Fruit fly (Drosophila melanogaster) whole organism, prepupa: Measurements from ENCODE around the gene CG17207.

ENCODE experiments used
- Blimp-1 ChIP-seq: fragments of 200-800 bp; sonication (Bioruptor generic); optimal IDR thresholded peaks from 3 replicates; lab custom pipeline; 2017; ENCODE audit warnings: missing biosample characterization, missing genetic modification characterization, mild to moderate bottlenecking, moderate library complexity, missing genetic modification reagents
- CG10631 ChIP-seq: fragments of 200-800 bp; sonication (Bioruptor generic); optimal IDR thresholded peaks from 2 replicates; lab custom pipeline; 2016; ENCODE audit warnings: missing biosample characterization, missing genetic modification characterization
- CG10669 ChIP-seq: fragments of 200-800 bp; sonication (Bioruptor generic); optimal IDR thresholded peaks from 3 replicates; lab custom pipeline; 2018; ENCODE audit warnings: missing biosample characterization, mild to moderate bottlenecking, missing genetic modification characterization, moderate library complexity
- CG11762 ChIP-seq: fragments of 200-800 bp; sonication (Bioruptor generic); optimal IDR thresholded peaks from 3 replicates; lab custom pipeline; 2016; ENCODE audit warnings: missing biosample characterization, missing genetic modification characterization; ENCODE audit not compliant: insufficient read depth
- CG11902 ChIP-seq: fragments of 200-800 bp; sonication (Bioruptor generic); optimal IDR thresholded peaks from 3 replicates; lab custom pipeline; 2016; ENCODE audit warnings: missing biosample characterization, missing genetic modification characterization
- CG1621 ChIP-seq: fragments of 200-800 bp; sonication (Bioruptor generic); optimal IDR thresholded peaks from 3 replicates; lab custom pipeline; 2018; ENCODE audit warnings: missing biosample characterization, mild to moderate bottlenecking, missing genetic modification characterization
- CG3032 ChIP-seq: fragments of 200-800 bp; optimal IDR thresholded peaks from 2 replicates; lab custom pipeline; 2019; ENCODE audit warnings: missing biosample characterization, mild to moderate bottlenecking, missing genetic modification characterization, moderate library complexity
- CG31627 ChIP-seq: fragments of 200-800 bp; sonication (Bioruptor generic); optimal IDR thresholded peaks from 3 replicates; lab custom pipeline; 2016; ENCODE audit warnings: missing biosample characterization, missing genetic modification characterization
- CG32006 ChIP-seq: fragments of 200-800 bp; sonication (Bioruptor generic); optimal IDR thresholded peaks from 3 replicates; lab custom pipeline; 2017; ENCODE audit warnings: missing biosample characterization, mild to moderate bottlenecking, missing genetic modification characterization
- CG4318 ChIP-seq: fragments of 200-800 bp; sonication (Bioruptor generic); optimal IDR thresholded peaks from 3 replicates; lab custom pipeline; 2017; ENCODE audit warnings: missing biosample characterization, mild to moderate bottlenecking, missing genetic modification characterization
- CG6163 ChIP-seq: fragments of 200-800 bp; sonication (Bioruptor generic); IDR thresholded peaks from 3 replicates; pipeline ENCODE4 v1.3.6; 2022; ENCODE audit warnings: missing biosample characterization, missing genetic modification characterization
- CG6276 ChIP-seq: fragments of 200-800 bp; sonication (Bioruptor generic); optimal IDR thresholded peaks from 2 replicates; lab custom pipeline; 2017; ENCODE audit warnings: missing biosample characterization, mild to moderate bottlenecking, missing genetic modification characterization
- CG6792 ChIP-seq: fragments of 200-800 bp; sonication (Bioruptor generic); optimal IDR thresholded peaks from 3 replicates; lab custom pipeline; 2016; ENCODE audit warnings: missing biosample characterization, missing genetic modification characterization
- CG6808 ChIP-seq: fragments of 200-800 bp; sonication (Bioruptor generic); optimal IDR thresholded peaks from 3 replicates; lab custom pipeline; 2017; ENCODE audit warnings: missing biosample characterization, missing genetic modification characterization, mild to moderate bottlenecking, moderate library complexity, missing genetic modification reagents
- CG6854 ChIP-seq: fragments of 200-800 bp; sonication (Bioruptor generic); optimal IDR thresholded peaks from 2 replicates; lab custom pipeline; 2017; ENCODE audit warnings: missing biosample characterization, mild to moderate bottlenecking, missing genetic modification characterization
- CG7368 ChIP-seq: fragments of 200-800 bp; sonication (Bioruptor generic); optimal IDR thresholded peaks from 3 replicates; lab custom pipeline; 2016; ENCODE audit warnings: missing biosample characterization, missing genetic modification characterization
- CG8119 ChIP-seq: fragments of 200-800 bp; sonication (Bioruptor generic); IDR thresholded peaks from 3 replicates; pipeline ENCODE4 v1.3.6; 2022; ENCODE audit warnings: missing biosample characterization, missing genetic modification characterization
- CG8319 ChIP-seq: fragments of 200-800 bp; sonication (Bioruptor generic); optimal IDR thresholded peaks from 3 replicates; lab custom pipeline; 2016; ENCODE audit warnings: missing biosample characterization, missing genetic modification characterization
- CG8632 ChIP-seq: fragments of 200-800 bp; sonication (Bioruptor generic); optimal IDR thresholded peaks from 3 replicates; lab custom pipeline; 2016; ENCODE audit warnings: missing biosample characterization, missing genetic modification characterization
- CG9139 ChIP-seq: fragments of 200-800 bp; sonication (Bioruptor generic); optimal IDR thresholded peaks from 3 replicates; lab custom pipeline; 2017; ENCODE audit warnings: missing biosample characterization, mild to moderate bottlenecking, missing genetic modification characterization
- Eip75B ChIP-seq: fragments of 200-800 bp; sonication (Bioruptor generic); optimal IDR thresholded peaks from 3 replicates; lab custom pipeline; 2016; ENCODE audit warnings: missing biosample characterization, missing genetic modification characterization
- Eip78C ChIP-seq: fragments of 200-800 bp; sonication (Bioruptor generic); peaks from one replicate; lab custom pipeline; 2016; ENCODE audit warnings: missing biosample characterization, missing genetic modification characterization
- Eip93F ChIP-seq: fragments of 200-800 bp; sonication (Bioruptor generic); optimal IDR thresholded peaks from 2 replicates; lab custom pipeline; 2016; ENCODE audit warnings: missing biosample characterization, mild to moderate bottlenecking, missing genetic modification characterization
- Ets21C ChIP-seq: fragments of 200-800 bp; sonication (Bioruptor generic); optimal IDR thresholded peaks from 3 replicates; lab custom pipeline; 2016; ENCODE audit warnings: missing biosample characterization, missing genetic modification characterization
- Ets96B ChIP-seq: fragments of 200-800 bp; optimal IDR thresholded peaks from 2 replicates; lab custom pipeline; 2019; ENCODE audit warnings: missing biosample characterization, mild to moderate bottlenecking, missing genetic modification characterization, moderate library complexity
- Gug ChIP-seq: fragments of 200-800 bp; sonication (Bioruptor generic); IDR thresholded peaks from 2 replicates; pipeline ENCODE4 v1.3.6; 2022; ENCODE audit warnings: missing biosample characterization, missing genetic modification characterization
- Hr39 ChIP-seq: fragments of 200-800 bp; sonication (Bioruptor generic); optimal IDR thresholded peaks from 2 replicates; lab custom pipeline; 2016; ENCODE audit warnings: missing biosample characterization, missing genetic modification characterization
- Hr4 ChIP-seq: fragments of 200-800 bp; sonication (Bioruptor generic); optimal IDR thresholded peaks from 3 replicates; lab custom pipeline; 2016; ENCODE audit warnings: missing biosample characterization, missing genetic modification characterization
- Lpt ChIP-seq: fragments of 200-800 bp; sonication (Bioruptor generic); optimal IDR thresholded peaks from 3 replicates; lab custom pipeline; 2016; ENCODE audit warnings: missing biosample characterization, missing genetic modification characterization
- Met ChIP-seq: fragments of 200-800 bp; sonication (Bioruptor generic); optimal IDR thresholded peaks from 3 replicates; lab custom pipeline; 2016; ENCODE audit warnings: missing biosample characterization, missing genetic modification characterization
- OdsH ChIP-seq: fragments of 200-800 bp; sonication (Bioruptor generic); optimal IDR thresholded peaks from 3 replicates; lab custom pipeline; 2016; ENCODE audit warnings: missing biosample characterization, missing genetic modification characterization
- Smox ChIP-seq: fragments of 200-800 bp; sonication (Bioruptor generic); optimal IDR thresholded peaks from 3 replicates; lab custom pipeline; 2016; ENCODE audit warnings: missing biosample characterization, missing genetic modification characterization
- Sox102F ChIP-seq: fragments of 200-800 bp; sonication (Bioruptor generic); optimal IDR thresholded peaks from 2 replicates; lab custom pipeline; 2016; ENCODE audit warnings: missing biosample characterization, mild to moderate bottlenecking, missing genetic modification characterization
- Sox14 ChIP-seq: fragments of 200-800 bp; sonication (Bioruptor generic); optimal IDR thresholded peaks from 3 replicates; lab custom pipeline; 2016; ENCODE audit warnings: missing biosample characterization, missing genetic modification characterization
- Sox15 ChIP-seq: fragments of 200-800 bp; sonication (Bioruptor generic); optimal IDR thresholded peaks from 3 replicates; lab custom pipeline; 2016; ENCODE audit warnings: missing biosample characterization, missing genetic modification characterization
- acj6 ChIP-seq: fragments of 200-800 bp; sonication (Bioruptor generic); optimal IDR thresholded peaks from 3 replicates; lab custom pipeline; 2016; ENCODE audit warnings: missing biosample characterization, missing genetic modification characterization
- dac ChIP-seq: fragments of 200-800 bp; sonication (Bioruptor generic); optimal IDR thresholded peaks from 2 replicates; lab custom pipeline; 2017; ENCODE audit warnings: missing biosample characterization, mild to moderate bottlenecking, missing genetic modification characterization
- dsx ChIP-seq: fragments of 200-800 bp; optimal IDR thresholded peaks from 3 replicates; lab custom pipeline; 2019; ENCODE audit warnings: missing biosample characterization, mild to moderate bottlenecking, missing genetic modification characterization, moderate library complexity; ENCODE audit not compliant: poor library complexity, severe bottlenecking
- esn ChIP-seq: fragments of 200-800 bp; sonication (Bioruptor generic); optimal IDR thresholded peaks from 2 replicates; lab custom pipeline; 2016; ENCODE audit warnings: missing biosample characterization, mild to moderate bottlenecking, missing genetic modification characterization, moderate library complexity
- fd59A ChIP-seq: fragments of 200-800 bp; sonication (Bioruptor generic); optimal IDR thresholded peaks from 2 replicates; lab custom pipeline; 2017; ENCODE audit warnings: missing biosample characterization, mild to moderate bottlenecking, missing genetic modification characterization, missing genetic modification reagents
- fd85E ChIP-seq: fragments of 200-800 bp; sonication (Bioruptor generic); optimal IDR thresholded peaks from 3 replicates; lab custom pipeline; 2016; ENCODE audit warnings: missing biosample characterization, missing genetic modification characterization
- fkh ChIP-seq: fragments of 200-800 bp; sonication (Bioruptor generic); optimal IDR thresholded peaks from 3 replicates; lab custom pipeline; 2017; ENCODE audit warnings: missing biosample characterization, mild to moderate bottlenecking, missing genetic modification characterization, moderate library complexity
- lz ChIP-seq: fragments of 200-800 bp; sonication (Bioruptor generic); optimal IDR thresholded peaks from 3 replicates; lab custom pipeline; 2016; ENCODE audit warnings: missing biosample characterization, missing genetic modification characterization
- net ChIP-seq: fragments of 200-800 bp; sonication (Bioruptor generic); optimal IDR thresholded peaks from 3 replicates; lab custom pipeline; 2016; ENCODE audit warnings: missing biosample characterization, missing genetic modification characterization
- pdm3 ChIP-seq: fragments of 200-800 bp; sonication (Bioruptor generic); optimal IDR thresholded peaks from 3 replicates; lab custom pipeline; 2016; ENCODE audit warnings: missing biosample characterization, missing genetic modification characterization
- salr ChIP-seq, 2 experiments: fragments of 200-800 bp; sonication (Bioruptor generic); optimal IDR thresholded peaks; 3 replicates each; lab custom pipeline; 2016 to 2018; ENCODE audit warnings: missing biosample characterization in 2 of 2, missing genetic modification characterization in 2 of 2, mild to moderate bottlenecking in 1 of 2
- spab ChIP-seq: fragments of 200-800 bp; sonication (Bioruptor generic); optimal IDR thresholded peaks from 2 replicates; lab custom pipeline; 2017; ENCODE audit warnings: missing biosample characterization, mild to moderate bottlenecking, missing genetic modification characterization, missing genetic modification reagents
- ss ChIP-seq, 2 experiments: fragments of 200-800 bp; sonication (Bioruptor generic); optimal IDR thresholded peaks; 2 replicates in 1 of 2; 3 replicates in 1 of 2; lab custom pipeline; 2017 to 2018; ENCODE audit warnings: mild to moderate bottlenecking in 2 of 2, missing biosample characterization in 2 of 2, missing genetic modification characterization in 2 of 2, moderate library complexity in 1 of 2
- svp ChIP-seq: fragments of 200-800 bp; sonication (Bioruptor generic); peaks from one replicate; lab custom pipeline; 2016; ENCODE audit warnings: missing biosample characterization, missing genetic modification characterization
- topi ChIP-seq: fragments of 200-800 bp; sonication (Bioruptor generic); optimal IDR thresholded peaks from 3 replicates; lab custom pipeline; 2016; ENCODE audit warnings: missing biosample characterization, missing genetic modification characterization
- vri ChIP-seq: fragments of 200-800 bp; sonication (Bioruptor generic); optimal IDR thresholded peaks from 3 replicates; lab custom pipeline; 2016; ENCODE audit warnings: missing biosample characterization, mild to moderate bottlenecking, missing genetic modification characterization

CG17207 gene

DNA sequence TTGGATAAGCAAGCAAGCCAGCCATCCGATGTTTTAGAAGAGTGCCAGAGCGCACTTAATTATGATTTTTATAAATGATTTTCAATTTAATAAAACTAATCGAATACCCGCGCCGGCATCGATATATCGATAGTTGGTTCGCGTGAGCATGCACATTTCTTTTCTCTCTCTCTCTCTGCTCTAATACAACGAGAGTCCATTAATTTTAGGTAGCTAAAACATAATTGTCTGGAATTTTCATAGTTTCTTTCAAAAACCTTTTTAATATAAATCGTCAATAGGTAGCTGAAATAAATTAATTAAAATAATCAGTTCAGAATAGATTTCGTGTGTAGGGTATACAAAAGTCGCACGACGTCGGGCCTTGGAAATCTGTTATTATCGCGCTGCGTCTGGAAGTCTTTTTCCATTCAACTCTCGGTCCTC, 10.0 kb upstream of the CG17207 start, which contains the start of gene CG18549:
Gene CG18549, plus strand, starts transcription at position 408 of the 426 bp plus-strand sequence.
- TF ChIP-seq Eip93F (peak; percentile 100), CG11902 (GFP tag; lab: Kevin White, UChicago) (peak; percentile 99), Gug (peak; percentile 100), vri (peak; percentile 100), lz (GFP tag; lab: Kevin White, UChicago) (peak; percentile 100), Eip75B (GFP tag; lab: Kevin White, UChicago) (peak; percentile 100), CG10669 (GFP tag; lab: Kevin White, UChicago) (peak; percentile 100), Smox (peak; percentile 100), Sox102F (peak; percentile 100), Hr4 (peak; percentile 100), CG3032 (peak; percentile 100), Ets96B (tag; lab: Kevin White, UChicago) (peak; percentile 100), fd59A (peak; percentile 100), Lpt (GFP tag; lab: Kevin White, UChicago) (peak; percentile 100), topi (GFP tag; lab: Kevin White, UChicago) (peak; percentile 100), CG1621 (tag; lab: Kevin White, UChicago) (peak; percentile 100), fd85E (peak; percentile 98), CG8632 (GFP tag; lab: Kevin White, UChicago) (peak; percentile 100), CG6854 (GFP tag; lab: Kevin White, UChicago) (peak; percentile 100), ss (GFP tag; optimal IDR thresholded peaks at IDR 0.05; lab: Kevin White, UChicago) (peak; percentile 100), Blimp-1 (GFP tag; lab: Kevin White, UChicago) (peak; percentile 99), salr (GFP tag; optimal IDR thresholded peaks at IDR 0.05; lab: Kevin White, UChicago) (peak; percentile 99 to 100), CG4318 (peak; percentile 100), Met (peak; percentile 100), CG31627 (GFP tag; lab: Kevin White, UChicago) (peak; percentile 100), CG10631 (GFP tag; lab: Kevin White, UChicago) (peak; percentile 100), CG6808 (GFP tag; lab: Kevin White, UChicago) (peak; percentile 99), esn (peak; percentile 100), Ets21C (GFP tag; lab: Kevin White, UChicago) (peak; percentile 99), Hr39 (GFP tag; lab: Kevin White, UChicago) (peak; percentile 100), CG32006 (GFP tag; lab: Kevin White, UChicago) (peak; percentile 100), OdsH (GFP tag; lab: Kevin White, UChicago) (peak; percentile 100), pdm3 (GFP tag; lab: Kevin White, UChicago) (peak; percentile 100), fkh (GFP tag; lab: Kevin White, UChicago) (peak; percentile 94), Sox14 (GFP tag; lab: Kevin White, UChicago) (peak; percentile 100), CG11762 (peak; percentile 100), dsx (GFP tag; lab: Kevin White, UChicago) (peak; percentile 100), Eip78C (GFP tag; lab: Kevin White, UChicago) (peak; percentile 100), CG6792 (GFP tag; lab: Kevin White, UChicago) (peak; percentile 100), CG6163 (GFP tag; lab: Robert Waterston, UW) (peak; percentile 100), dac (peak; percentile 100), acj6 (GFP tag; lab: Kevin White, UChicago) (peak; percentile 100), spab (GFP tag; lab: Kevin White, UChicago) (peak; percentile 100), CG8319 (GFP tag; lab: Kevin White, UChicago) (peak; percentile 99), net (GFP tag; lab: Kevin White, UChicago) (peak; percentile 100), Sox15 (peak; percentile 99), svp (GFP tag; lab: Kevin White, UChicago) (peak; percentile 100), CG6276 (GFP tag; lab: Kevin White, UChicago) (peak; percentile 100), CG9139 (GFP tag; lab: Kevin White, UChicago) (peak; percentile 100), CG7368 (GFP tag; lab: Kevin White, UChicago) (peak; percentile 100), CG8119 (GFP tag; lab: Robert Waterston, UW) (peak; percentile 100)
